Worm (Caenorhabditis elegans) whole organism, L2 larva: ENCODE results near the gene scl-20.

Experiments
- C34F6.9 ChIP-seq: fragments of 150-350 bp; optimal IDR thresholded peaks from 2 replicates; lab custom pipeline; 2014; ENCODE audit warnings: missing biosample characterization, missing genetic modification characterization
- F13H6.1 ChIP-seq: sonication (generic microtip); optimal IDR thresholded peaks from 2 replicates; lab custom pipeline; 2016; ENCODE audit warnings: missing genetic modification characterization, missing compliant biosample characterization
- R02D3.7 ChIP-seq: fragments of 150-350 bp; optimal IDR thresholded peaks from 2 replicates; lab custom pipeline; 2014; ENCODE audit warnings: missing biosample characterization, missing genetic modification characterization
- Y55F3AM.14 ChIP-seq: fragments of 200-800 bp; sonication (Bioruptor generic); optimal IDR thresholded peaks from 2 replicates; lab custom pipeline; 2018; ENCODE audit warnings: mild to moderate bottlenecking, missing genetic modification characterization, missing compliant biosample characterization
- ZK546.5 ChIP-seq: sonication (generic microtip); optimal IDR thresholded peaks from 2 replicates; lab custom pipeline; 2017; ENCODE audit warnings: missing biosample characterization, missing genetic modification characterization
- alr-1 ChIP-seq: fragments of 150-350 bp; optimal IDR thresholded peaks from 2 replicates; lab custom pipeline; 2014; ENCODE audit warnings: missing biosample characterization, missing genetic modification characterization
- aly-2 ChIP-seq: fragments of 150-350 bp; optimal IDR thresholded peaks from 2 replicates; lab custom pipeline; 2014; ENCODE audit warnings: missing biosample characterization, missing genetic modification characterization
- ama-1 ChIP-seq: fragments of 150-350 bp; optimal IDR thresholded peaks from 2 replicates; lab custom pipeline; 2018; ENCODE audit warnings: inconsistent platforms
- ceh-16 ChIP-seq: fragments of 150-350 bp; optimal IDR thresholded peaks from 2 replicates; lab custom pipeline; 2014; ENCODE audit warnings: missing biosample characterization, missing genetic modification characterization
- ceh-82 ChIP-seq: fragments of 150-350 bp; optimal IDR thresholded peaks from 2 replicates; lab custom pipeline; 2014; ENCODE audit warnings: missing biosample characterization, missing genetic modification characterization
- crh-2 ChIP-seq: sonication (generic microtip); optimal IDR thresholded peaks from 2 replicates; lab custom pipeline; 2017; ENCODE audit warnings: missing biosample characterization, missing genetic modification characterization
- dmd-4 ChIP-seq: sonication (generic microtip); optimal IDR thresholded peaks from 2 replicates; lab custom pipeline; 2017; ENCODE audit warnings: missing biosample characterization, missing genetic modification characterization
- egl-27 ChIP-seq: sonication (generic microtip); optimal IDR thresholded peaks from 3 replicates; lab custom pipeline; 2017; ENCODE audit warnings: missing biosample characterization, missing genetic modification reagents, missing genetic modification characterization
- elt-1 ChIP-seq: fragments of 150-350 bp; optimal IDR thresholded peaks from 2 replicates; lab custom pipeline; 2014; ENCODE audit warnings: missing biosample characterization, missing genetic modification characterization
- elt-3 ChIP-seq: sonication (generic microtip); optimal IDR thresholded peaks from 2 replicates; lab custom pipeline; 2017; ENCODE audit warnings: missing biosample characterization, missing genetic modification characterization
- fos-1 ChIP-seq: fragments of 150-350 bp; optimal IDR thresholded peaks from 2 replicates; lab custom pipeline; 2014; ENCODE audit warnings: missing biosample characterization, missing genetic modification characterization
- gmeb-1 ChIP-seq: fragments of 150-350 bp; optimal IDR thresholded peaks from 2 replicates; lab custom pipeline; 2014; ENCODE audit warnings: missing biosample characterization, missing genetic modification characterization
- lin-11 ChIP-seq: fragments of 150-350 bp; sonication (generic microtip); optimal IDR thresholded peaks from 2 replicates; lab custom pipeline; 2014; ENCODE audit warnings: missing biosample characterization, missing genetic modification characterization, inconsistent platforms, mixed read lengths
- lin-13 ChIP-seq: fragments of 150-350 bp; optimal IDR thresholded peaks from 2 replicates; lab custom pipeline; 2014; ENCODE audit warnings: missing biosample characterization, missing genetic modification reagents, missing genetic modification characterization
- lsy-2 ChIP-seq, 2 experiments: fragments of 150-350 bp in 1 of 2; sonication (generic microtip) in 1 of 2; optimal IDR thresholded peaks; 2 replicates each; lab custom pipeline; 2014 to 2017; ENCODE audit warnings: missing biosample characterization in 2 of 2, missing genetic modification characterization in 2 of 2
- mab-5 ChIP-seq: fragments of 150-350 bp; optimal IDR thresholded peaks from 2 replicates; lab custom pipeline; 2014; ENCODE audit warnings: missing biosample characterization, missing genetic modification characterization
- mbf-1 ChIP-seq: sonication (generic microtip); optimal IDR thresholded peaks from 2 replicates; lab custom pipeline; 2017; ENCODE audit warnings: missing biosample characterization, missing genetic modification characterization
- mdl-1 ChIP-seq, 2 experiments: fragments of 150-350 bp in 1 of 2; sonication (generic microtip) in 1 of 2; optimal IDR thresholded peaks; 2 replicates each; lab custom pipeline; 2017; ENCODE audit warnings: missing biosample characterization in 2 of 2, missing genetic modification characterization in 2 of 2
- nhr-10 ChIP-seq: sonication (generic microtip); optimal IDR thresholded peaks from 2 replicates; lab custom pipeline; 2017; ENCODE audit warnings: missing biosample characterization, missing genetic modification characterization
- nhr-11 ChIP-seq: fragments of 150-350 bp; optimal IDR thresholded peaks from 2 replicates; lab custom pipeline; 2014; ENCODE audit warnings: missing biosample characterization, missing genetic modification characterization
- nhr-12 ChIP-seq: fragments of 150-350 bp; optimal IDR thresholded peaks from 2 replicates; lab custom pipeline; 2014; ENCODE audit warnings: missing biosample characterization, missing genetic modification characterization
- nhr-129 ChIP-seq: fragments of 150-350 bp; optimal IDR thresholded peaks from 2 replicates; lab custom pipeline; 2014; ENCODE audit warnings: missing biosample characterization, missing genetic modification characterization
- nhr-21 ChIP-seq: fragments of 150-350 bp; optimal IDR thresholded peaks from 2 replicates; lab custom pipeline; 2014; ENCODE audit warnings: missing biosample characterization, missing genetic modification characterization
- nhr-23 ChIP-seq: fragments of 150-350 bp; optimal IDR thresholded peaks from 2 replicates; lab custom pipeline; 2014; ENCODE audit warnings: missing biosample characterization, missing genetic modification reagents, missing genetic modification characterization
- nhr-237 ChIP-seq: fragments of 150-350 bp; optimal IDR thresholded peaks from 2 replicates; lab custom pipeline; 2014; ENCODE audit warnings: missing biosample characterization, missing genetic modification characterization
- nhr-25 ChIP-seq: fragments of 150-350 bp; sonication (generic microtip); optimal IDR thresholded peaks from 3 replicates; lab custom pipeline; 2014; ENCODE audit warnings: missing biosample characterization, missing genetic modification characterization
- nhr-6 ChIP-seq: fragments of 150-350 bp; optimal IDR thresholded peaks from 2 replicates; lab custom pipeline; 2014; ENCODE audit warnings: missing biosample characterization, missing genetic modification characterization
- nhr-77 ChIP-seq: fragments of 150-350 bp; optimal IDR thresholded peaks from 2 replicates; lab custom pipeline; 2014; ENCODE audit warnings: missing biosample characterization, missing genetic modification characterization
- sem-4 ChIP-seq: fragments of 150-350 bp; optimal IDR thresholded peaks from 2 replicates; lab custom pipeline; 2014; ENCODE audit warnings: missing biosample characterization, missing genetic modification reagents, missing genetic modification characterization
- snpc-4 ChIP-seq: fragments of 150-350 bp; optimal IDR thresholded peaks from 2 replicates; lab custom pipeline; 2014; ENCODE audit warnings: missing biosample characterization, missing genetic modification characterization
- unc-55 ChIP-seq: fragments of 150-350 bp; sonication (generic microtip); optimal IDR thresholded peaks from 3 replicates; lab custom pipeline; 2014; ENCODE audit warnings: missing biosample characterization, missing genetic modification reagents, missing genetic modification characterization
- unc-62 ChIP-seq: fragments of 150-350 bp; optimal IDR thresholded peaks from 2 replicates; lab custom pipeline; 2014; ENCODE audit warnings: missing biosample characterization, missing genetic modification reagents, missing genetic modification characterization
- zag-1 ChIP-seq: fragments of 150-350 bp; optimal IDR thresholded peaks from 2 replicates; lab custom pipeline; 2014; ENCODE audit warnings: missing biosample characterization, missing genetic modification characterization
- ztf-1 ChIP-seq: fragments of 200-800 bp; sonication (Bioruptor generic); conservative IDR thresholded peaks from 2 replicates; pipeline ENCODE4 v1.3.6; 2022; ENCODE audit warnings: missing genetic modification characterization, missing compliant biosample characterization
- ztf-11 ChIP-seq: sonication (generic microtip); optimal IDR thresholded peaks from 2 replicates; lab custom pipeline; 2017; ENCODE audit warnings: missing biosample characterization, missing genetic modification characterization
- ztf-4 ChIP-seq: fragments of 150-350 bp; optimal IDR thresholded peaks from 2 replicates; lab custom pipeline; 2014; ENCODE audit warnings: missing biosample characterization, missing genetic modification characterization

The scl-20 gene

ce11 chrV:18733942-18734341 is 339 bp downstream of the scl-20 start:
- no peak for TF ChIP-seq mdl-1 (tag; optimal IDR thresholded peaks at IDR 0.05; lab: Kevin White, UChicago)
- no peak for TF ChIP-seq lin-11
- TF ChIP-seq snpc-4 (tag; lab: Kevin White, UChicago) = no peak
- no peak for TF ChIP-seq fos-1
- TF ChIP-seq ZK546.5 (tag; lab: Kevin White, UChicago) = no peak
- no peak for TF ChIP-seq ztf-4 (tag; lab: Kevin White, UChicago)

- TF ChIP-seq nhr-11 (no peak), unc-55 (GFP tag; lab: Kevin White, UChicago) (no peak)
Observed at ce11 chrV:18731579-18732041, 2.7 kb downstream of the scl-20 start, which contains the start of the genes asp-18 and scl-19. Gene asp-18 (minus strand): TSS chrV:18731679. Gene scl-19 (plus strand): TSS chrV:18731991.

- TF ChIP-seq mab-5 (no peak), lin-11 (no peak), alr-1 (tag; lab: Kevin White, UChicago) (no peak)
Observed at ce11 chrV:18729324-18729924, 4.9 kb downstream of the scl-20 start, which contains the start of gene asp-19. Gene asp-19 (minus strand): TSS chrV:18729374.

DNA sequence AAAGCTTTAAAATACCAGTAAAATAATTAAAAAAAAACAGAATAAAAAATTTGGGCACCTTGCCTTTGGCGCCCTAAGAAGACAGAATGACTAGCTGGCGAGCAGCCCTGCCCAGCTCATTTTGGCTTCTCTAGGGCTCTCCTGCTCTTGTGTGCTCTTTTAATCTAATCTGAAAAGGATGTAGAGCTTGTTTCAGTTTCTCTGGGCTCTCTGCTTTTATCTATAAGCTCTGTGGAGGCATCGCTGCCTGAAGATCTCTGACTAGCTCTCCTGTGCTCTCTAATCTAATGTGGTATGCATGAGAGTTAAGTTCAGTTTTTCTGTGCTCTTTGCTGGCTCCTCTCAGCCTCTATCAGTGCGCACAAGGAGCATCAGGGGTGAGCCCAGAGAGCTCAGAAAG is 8.4 kb downstream of the scl-20 start:
- TF ChIP-seq C34F6.9 (tag; lab: Kevin White, UChicago) (peak; percentile 21), unc-55 (GFP tag; lab: Kevin White, UChicago) (peak; percentile 23), sem-4 (tag; lab: Kevin White, UChicago) (no peak)
- TF ChIP-seq, all 48 proteins: peak for 2

ce11 chrV:18724076-18724475 is 10.2 kb downstream of the scl-20 start:
- no peak for TF ChIP-seq C34F6.9 (tag; lab: Kevin White, UChicago)
- no peak for TF ChIP-seq elt-3 (tag; lab: Kevin White, UChicago)
- no peak for TF ChIP-seq nhr-10
- no peak for TF ChIP-seq aly-2
- no peak for TF ChIP-seq elt-1 (tag; lab: Kevin White, UChicago)
- no peak for TF ChIP-seq mbf-1 (tag; lab: Kevin White, UChicago)
- TF ChIP-seq nhr-237 (tag; lab: Kevin White, UChicago) = no peak
- no peak for TF ChIP-seq unc-62 (GFP tag; lab: Kevin White, UChicago)
- no peak for TF ChIP-seq nhr-11
- no peak for TF ChIP-seq nhr-77 (tag; lab: Kevin White, UChicago)
- no peak for TF ChIP-seq snpc-4 (tag; lab: Kevin White, UChicago)
- TF ChIP-seq lsy-2 (tag; optimal IDR thresholded peaks at IDR 0.05; lab: Kevin White, UChicago) = no peak
- TF ChIP-seq ztf-11 = no peak
- TF ChIP-seq nhr-12 = no peak
- no peak for TF ChIP-seq ztf-1 (GFP tag; lab: Robert Waterston, UW)
- no peak for TF ChIP-seq crh-2
- TF ChIP-seq sem-4 (tag; lab: Kevin White, UChicago) = no peak
- no peak for TF ChIP-seq lin-11

ce11 chrV:18723604-18724003 is 10.7 kb downstream of the scl-20 start:
- TF ChIP-seq nhr-23 (tag; lab: Kevin White, UChicago) = no peak
- peak; percentile 83 for TF ChIP-seq nhr-129 (tag; lab: Kevin White, UChicago)
- peak; percentile 93 for TF ChIP-seq C34F6.9 (tag; lab: Kevin White, UChicago)
- peak; percentile 34 for TF ChIP-seq ceh-82 (tag; lab: Kevin White, UChicago)
- peak; percentile 46 for TF ChIP-seq sem-4 (tag; lab: Kevin White, UChicago)
- no peak for TF ChIP-seq nhr-11
- no peak for TF ChIP-seq ztf-4 (tag; lab: Kevin White, UChicago)
- TF ChIP-seq R02D3.7 (tag; lab: Kevin White, UChicago) = no peak
- TF ChIP-seq lin-11 = no peak
- TF ChIP-seq ceh-16 (tag; lab: Kevin White, UChicago) = no peak
- TF ChIP-seq ztf-1 (GFP tag; lab: Robert Waterston, UW) = no peak
- peak; percentile 74 for TF ChIP-seq nhr-25 (tag; lab: Kevin White, UChicago)
- TF ChIP-seq snpc-4 (tag; lab: Kevin White, UChicago) = peak; percentile 80
- no peak for TF ChIP-seq egl-27 (tag; lab: Kevin White, UChicago)
- TF ChIP-seq lsy-2 (tag; optimal IDR thresholded peaks at IDR 0.05; lab: Kevin White, UChicago) = peak; percentile 72 to 92
- TF ChIP-seq gmeb-1 (tag; lab: Kevin White, UChicago) = peak; percentile 85
- peak; percentile 16 to 66 for TF ChIP-seq mdl-1 (tag; optimal IDR thresholded peaks at IDR 0.05; lab: Kevin White, UChicago)
- TF ChIP-seq zag-1 (tag; lab: Kevin White, UChicago) = peak; percentile 72
- peak; percentile 89 for TF ChIP-seq F13H6.1 (tag; lab: Kevin White, UChicago)
- peak; percentile 87 for TF ChIP-seq mab-5
- TF ChIP-seq Y55F3AM.14 = no peak
- no peak for TF ChIP-seq ztf-11
- TF ChIP-seq dmd-4 = no peak
- TF ChIP-seq nhr-21 (tag; lab: Kevin White, UChicago) = peak; percentile 58
- no peak for TF ChIP-seq ama-1 (lab: Kevin White, UChicago)
- no peak for TF ChIP-seq nhr-10
- TF ChIP-seq unc-62 (GFP tag; lab: Kevin White, UChicago) = no peak
- TF ChIP-seq lin-13 (GFP tag; lab: Kevin White, UChicago) = peak; percentile 79
- no peak for TF ChIP-seq nhr-12
- peak; percentile 89 for TF ChIP-seq crh-2
- peak; percentile 76 for TF ChIP-seq unc-55 (GFP tag; lab: Kevin White, UChicago)
- peak; percentile 67 for TF ChIP-seq nhr-6 (tag; lab: Kevin White, UChicago)
- no peak for TF ChIP-seq aly-2
- peak; percentile 70 for TF ChIP-seq fos-1
